Worm (Caenorhabditis elegans): ENCODE data around the gene Y49E10.29.
A peak's percentile ranks its signal among the peaks of the same experiment; 100 is the strongest.

The Y49E10.29 gene

ce11 chrIII:12456801-12457647, 11.9 kb upstream of the Y49E10.29 start, which contains the start of the genes scav-3 and Y49E10.21 (continued):
- no peak for TF ChIP-seq F57C9.4 (tag; optimal IDR thresholded peaks at IDR 0.05)
- TF ChIP-seq ztf-26 (tag; optimal IDR thresholded peaks at IDR 0.05), result no peak
- no peak for TF ChIP-seq Y53F4B.3 (GFP tag; IDR thresholded peaks at IDR 0.05)
- no peak for TF ChIP-seq ztf-18 (tag; optimal IDR thresholded peaks at IDR 0.05)
- TF ChIP-seq ets-4 (GFP tag; optimal IDR thresholded peaks at IDR 0.05), result no peak
- TF ChIP-seq F10E7.11 (tag; optimal IDR thresholded peaks at IDR 0.05), result no peak
- TF ChIP-seq F33H1.4 (GFP tag; IDR thresholded peaks at IDR 0.05), result peak; percentile 94
- TF ChIP-seq nfyb-1 (GFP tag; IDR thresholded peaks at IDR 0.05), result no peak
- TF ChIP-seq nhr-27 (tag; optimal IDR thresholded peaks at IDR 0.05), result no peak
- no peak for TF ChIP-seq lin-40 (tag; optimal IDR thresholded peaks at IDR 0.05)
- TF ChIP-seq ztf-22 (GFP tag; optimal IDR thresholded peaks at IDR 0.05), result no peak
- no peak for TF ChIP-seq atf-7 (tag; optimal IDR thresholded peaks at IDR 0.05)
- no peak for TF ChIP-seq ceh-79 (tag; optimal IDR thresholded peaks at IDR 0.05)
- TF ChIP-seq ZK185.1 (tag; optimal IDR thresholded peaks at IDR 0.05; ENCODE audit: poor library complexity, severe bottlenecking), result no peak
- no peak for TF ChIP-seq egrh-3 (GFP tag; IDR thresholded peaks at IDR 0.05)
- no peak for TF ChIP-seq ztf-28 (GFP tag; IDR thresholded peaks at IDR 0.05)
- no peak for TF ChIP-seq hmg-1.2 (GFP tag; IDR thresholded peaks at IDR 0.05)
- no peak for TF ChIP-seq lin-26 (GFP tag; IDR thresholded peaks at IDR 0.05)
- no peak for TF ChIP-seq ceh-58 (GFP tag; IDR thresholded peaks at IDR 0.05)
- TF ChIP-seq ztf-3 (GFP tag; optimal IDR thresholded peaks at IDR 0.05), result no peak
- TF ChIP-seq cebp-2 (GFP tag; IDR thresholded peaks at IDR 0.05), result no peak
- no peak for TF ChIP-seq mes-4 (tag; optimal IDR thresholded peaks at IDR 0.05)
- no peak for TF ChIP-seq Y56A3A.18 (GFP tag; IDR thresholded peaks at IDR 0.05)
- no peak for TF ChIP-seq nhr-120 (GFP tag; IDR thresholded peaks at IDR 0.05)
- TF ChIP-seq hlh-26 (GFP tag; conservative IDR thresholded peaks at IDR 0.05), result no peak
- no peak for TF ChIP-seq F52B5.7 (tag; optimal IDR thresholded peaks at IDR 0.05)
- no peak for TF ChIP-seq somi-1 (GFP tag; optimal IDR thresholded peaks at IDR 0.05)
- TF ChIP-seq tlf-1 (GFP tag; optimal IDR thresholded peaks at IDR 0.05), result peak; percentile 11
- no peak for TF ChIP-seq B0336.3 (GFP tag; IDR thresholded peaks at IDR 0.05)
- TF ChIP-seq lag-1 (GFP tag; IDR thresholded peaks at IDR 0.05), result no peak
- TF ChIP-seq akir-1 (GFP tag; optimal IDR thresholded peaks at IDR 0.05), result no peak
- no peak for TF ChIP-seq snpc-1.1 (tag; optimal IDR thresholded peaks at IDR 0.05; ENCODE audit: insufficient read depth)
- no peak for TF ChIP-seq attf-3 (GFP tag; conservative IDR thresholded peaks at IDR 0.05)
- no peak for TF ChIP-seq B0035.1 (tag; optimal IDR thresholded peaks at IDR 0.05)
- no peak for TF ChIP-seq F23B12.7 (tag; optimal IDR thresholded peaks at IDR 0.05; ENCODE audit: insufficient read depth)
- no peak for TF ChIP-seq sdz-38 (tag; optimal IDR thresholded peaks at IDR 0.05)
- TF ChIP-seq ekl-4 (GFP tag; IDR thresholded peaks at IDR 0.05), result no peak
- no peak for TF ChIP-seq snpc-1.3 (tag; optimal IDR thresholded peaks at IDR 0.05; ENCODE audit: insufficient read depth)
- TF ChIP-seq lin-35 (GFP tag; optimal IDR thresholded peaks at IDR 0.05), result no peak
- no peak for TF ChIP-seq rec-8 (tag; optimal IDR thresholded peaks at IDR 0.05)
- no peak for TF ChIP-seq die-1 (tag; optimal IDR thresholded peaks at IDR 0.05)
- TF ChIP-seq Y53G8AR.9 (GFP tag; conservative IDR thresholded peaks at IDR 0.05), result no peak
- TF ChIP-seq egl-18 (GFP tag; IDR thresholded peaks at IDR 0.05), result no peak
